Fruit fly (Drosophila melanogaster) whole organism, embryonic: ENCODE measurements around the gene Arl8.

Experiments
- C15 ChIP-seq: fragments of 200-800 bp; sonication (Bioruptor generic); IDR thresholded peaks from 3 replicates; pipeline ENCODE4 v1.3.6; 2022; ENCODE audit warnings: missing biosample characterization, missing genetic modification characterization
- CG10267 ChIP-seq: fragments of 200-800 bp; sonication (Bioruptor generic); optimal IDR thresholded peaks from 2 replicates; lab custom pipeline; 2018; ENCODE audit warnings: missing biosample characterization, mild to moderate bottlenecking, missing genetic modification characterization, moderate library complexity
- CG11085 ChIP-seq: fragments of 200-800 bp; sonication (Bioruptor generic); IDR thresholded peaks from 2 replicates; pipeline ENCODE4 v1.3.6; 2022; ENCODE audit warnings: missing biosample characterization, missing genetic modification characterization
- CG12071 ChIP-seq: fragments of 200-800 bp; sonication (Bioruptor generic); optimal IDR thresholded peaks from 3 replicates; lab custom pipeline; 2018; ENCODE audit warnings: missing biosample characterization, mild to moderate bottlenecking, missing genetic modification characterization
- CG12659 ChIP-seq: fragments of 200-800 bp; sonication (Bioruptor generic); optimal IDR thresholded peaks from 3 replicates; lab custom pipeline; 2017; ENCODE audit warnings: mild to moderate bottlenecking, missing biosample characterization, missing genetic modification reagents, missing genetic modification characterization
- CG13287 ChIP-seq: fragments of 200-800 bp; sonication (Bioruptor generic); IDR thresholded peaks from 2 replicates; pipeline ENCODE4 v1.3.6; 2022; ENCODE audit warnings: missing biosample characterization, missing genetic modification characterization; ENCODE audit not compliant: partially characterized antibody
- CG14710 ChIP-seq: fragments of 200-800 bp; sonication (Bioruptor generic); optimal IDR thresholded peaks from 3 replicates; lab custom pipeline; 2019; ENCODE audit warnings: missing biosample characterization, mild to moderate bottlenecking, missing genetic modification characterization, moderate library complexity
- CG17385 ChIP-seq: fragments of 200-800 bp; sonication (Bioruptor generic); optimal IDR thresholded peaks from 3 replicates; lab custom pipeline; 2018; ENCODE audit warnings: missing biosample characterization, mild to moderate bottlenecking, missing genetic modification characterization
- CG31441 ChIP-seq: fragments of 200-800 bp; sonication (Bioruptor generic); IDR thresholded peaks from 2 replicates; pipeline ENCODE4 v1.3.6; 2022; ENCODE audit warnings: missing biosample characterization, missing genetic modification characterization
- CG33557 ChIP-seq: fragments of 200-800 bp; sonication (Bioruptor generic); optimal IDR thresholded peaks from 2 replicates; lab custom pipeline; 2019; ENCODE audit warnings: missing biosample characterization, mild to moderate bottlenecking, missing genetic modification characterization, moderate library complexity
- CG34376 ChIP-seq: fragments of 200-800 bp; sonication (Bioruptor generic); optimal IDR thresholded peaks from 2 replicates; lab custom pipeline; 2018; ENCODE audit warnings: missing biosample characterization, mild to moderate bottlenecking, missing genetic modification characterization
- CG3847 ChIP-seq: fragments of 200-800 bp; sonication (Bioruptor generic); IDR thresholded peaks from 2 replicates; pipeline ENCODE4 v1.3.6; 2022; ENCODE audit warnings: missing biosample characterization, missing genetic modification characterization
- CG4282 ChIP-seq: fragments of 200-800 bp; sonication (Bioruptor generic); optimal IDR thresholded peaks from 2 replicates; lab custom pipeline; 2016; ENCODE audit warnings: missing biosample characterization, missing genetic modification characterization
- CG43689 ChIP-seq: fragments of 200-800 bp; sonication (Bioruptor generic); IDR thresholded peaks from 2 replicates; pipeline ENCODE4 v1.3.6; 2022; ENCODE audit warnings: missing biosample characterization, missing genetic modification characterization
- CG4424 ChIP-seq: fragments of 200-800 bp; sonication (Bioruptor generic); optimal IDR thresholded peaks from 3 replicates; lab custom pipeline; 2016; ENCODE audit warnings: missing biosample characterization, missing genetic modification characterization
- CG4730 ChIP-seq: fragments of 200-800 bp; sonication (Bioruptor generic); IDR thresholded peaks from 2 replicates; pipeline ENCODE4 v1.3.6; 2022; ENCODE audit warnings: missing biosample characterization, missing genetic modification characterization
- CG8290 ChIP-seq, 3 experiments: fragments of 200-800 bp; sonication (Bioruptor generic); optimal IDR thresholded peaks; 2 replicates each; lab custom pipeline; 2016 to 2019; ENCODE audit warnings: missing biosample characterization in 3 of 3, missing genetic modification characterization in 3 of 3, mild to moderate bottlenecking in 2 of 3, moderate library complexity in 1 of 3
- CG8765 ChIP-seq: fragments of 200-800 bp; sonication (Bioruptor generic); IDR thresholded peaks from 2 replicates; pipeline ENCODE4 v1.3.6; 2022; ENCODE audit warnings: missing biosample characterization, missing genetic modification characterization
- CG9609 ChIP-seq: fragments of 200-800 bp; sonication (Bioruptor generic); optimal IDR thresholded peaks from 3 replicates; lab custom pipeline; 2016; ENCODE audit warnings: missing biosample characterization, missing genetic modification characterization
- Dbx ChIP-seq: fragments of 200-800 bp; sonication (Bioruptor generic); IDR thresholded peaks from 3 replicates; pipeline ENCODE4 v1.3.6; 2022; ENCODE audit warnings: missing biosample characterization, missing genetic modification characterization
- E2f1 ChIP-seq: fragments of 200-800 bp; sonication (Bioruptor generic); IDR thresholded peaks from 2 replicates; pipeline ENCODE4 v1.3.6; 2022; ENCODE audit warnings: missing biosample characterization, missing genetic modification characterization
- H2.0 ChIP-seq: fragments of 200-800 bp; sonication (Bioruptor generic); IDR thresholded peaks from 2 replicates; pipeline ENCODE4 v1.3.6; 2022; ENCODE audit warnings: missing biosample characterization, missing genetic modification characterization
- HHEX ChIP-seq: fragments of 200-800 bp; sonication (Bioruptor generic); optimal IDR thresholded peaks from 3 replicates; lab custom pipeline; 2017; ENCODE audit warnings: missing biosample characterization, mild to moderate bottlenecking, missing genetic modification characterization, missing genetic modification reagents
- Hmx ChIP-seq: fragments of 200-800 bp; sonication (Bioruptor generic); optimal IDR thresholded peaks from 2 replicates; lab custom pipeline; 2016; ENCODE audit warnings: missing biosample characterization, missing genetic modification characterization
- Lim3 ChIP-seq: fragments of 200-800 bp; sonication (Bioruptor generic); IDR thresholded peaks from 2 replicates; pipeline ENCODE4 v1.3.6; 2022; ENCODE audit warnings: missing biosample characterization, missing genetic modification characterization
- Nf-YC ChIP-seq: fragments of 200-800 bp; optimal IDR thresholded peaks from 3 replicates; lab custom pipeline; 2019; ENCODE audit warnings: missing biosample characterization, mild to moderate bottlenecking, missing genetic modification characterization, moderate library complexity
- Oli ChIP-seq: fragments of 200-800 bp; sonication (Bioruptor generic); optimal IDR thresholded peaks from 2 replicates; lab custom pipeline; 2018; ENCODE audit warnings: missing biosample characterization, mild to moderate bottlenecking, missing genetic modification characterization, moderate library complexity
- Sox102F ChIP-seq: fragments of 200-800 bp; sonication (Bioruptor generic); optimal IDR thresholded peaks from 2 replicates; lab custom pipeline; 2018; ENCODE audit warnings: missing biosample characterization, mild to moderate bottlenecking, missing genetic modification characterization, moderate library complexity
- Sry-δ ChIP-seq: fragments of 200-800 bp; sonication (Bioruptor generic); optimal IDR thresholded peaks from 2 replicates; lab custom pipeline; 2016; ENCODE audit warnings: missing biosample characterization, missing genetic modification characterization
- Ssrp ChIP-seq: fragments of 200-800 bp; sonication (Bioruptor generic); optimal IDR thresholded peaks from 2 replicates; lab custom pipeline; 2018; ENCODE audit warnings: missing biosample characterization, mild to moderate bottlenecking, missing genetic modification characterization, moderate library complexity
- caup ChIP-seq: fragments of 200-800 bp; sonication (Bioruptor generic); optimal IDR thresholded peaks from 3 replicates; lab custom pipeline; 2017; ENCODE audit warnings: missing biosample characterization, mild to moderate bottlenecking, missing genetic modification characterization, moderate library complexity; ENCODE audit not compliant: severe bottlenecking
- corto ChIP-seq: fragments of 200-800 bp; sonication (Bioruptor generic); optimal IDR thresholded peaks from 2 replicates; lab custom pipeline; 2016; ENCODE audit warnings: missing biosample characterization, mild to moderate bottlenecking, missing genetic modification characterization, moderate library complexity
- dysf ChIP-seq: fragments of 200-800 bp; sonication (Bioruptor generic); IDR thresholded peaks from 3 replicates; pipeline ENCODE4 v1.3.6; 2022; ENCODE audit warnings: missing biosample characterization, missing genetic modification characterization
- exex ChIP-seq: fragments of 200-800 bp; sonication (Bioruptor generic); optimal IDR thresholded peaks from 4 replicates; lab custom pipeline; 2018; ENCODE audit warnings: missing biosample characterization, mild to moderate bottlenecking, missing genetic modification characterization, moderate library complexity
- fd96Cb ChIP-seq: fragments of 200-800 bp; sonication (Bioruptor generic); optimal IDR thresholded peaks from 2 replicates; lab custom pipeline; 2018; ENCODE audit warnings: missing biosample characterization, mild to moderate bottlenecking, missing genetic modification characterization, moderate library complexity
- hb ChIP-seq: fragments of 200-800 bp; sonication (Bioruptor generic); IDR thresholded peaks from 3 replicates; pipeline ENCODE4 v1.3.6; 2022; ENCODE audit warnings: missing biosample characterization, missing genetic modification characterization; ENCODE audit not compliant: partially characterized antibody
- jigr1 ChIP-seq: fragments of 200-800 bp; sonication (Bioruptor generic); IDR thresholded peaks from 3 replicates; pipeline ENCODE4 v1.3.6; 2022; ENCODE audit warnings: missing biosample characterization, missing genetic modification characterization
- lola ChIP-seq, 3 experiments: fragments of >200 bp in 2 of 3; fragments of 200-800 bp in 1 of 3; sonication (Bioruptor generic) in 1 of 3; optimal IDR thresholded peaks; 2 replicates each; lab custom pipeline; 2017 to 2019; ENCODE audit warnings: missing biosample characterization in 3 of 3, missing genetic modification characterization in 3 of 3, mild to moderate bottlenecking in 1 of 3, moderate library complexity in 1 of 3
- nerfin-1 ChIP-seq: fragments of 200-800 bp; sonication (Bioruptor generic); optimal IDR thresholded peaks from 3 replicates; lab custom pipeline; 2019; ENCODE audit warnings: missing biosample characterization, mild to moderate bottlenecking, missing genetic modification characterization, moderate library complexity
- pzg ChIP-seq: fragments of 200-800 bp; sonication (Bioruptor generic); optimal IDR thresholded peaks from 3 replicates; lab custom pipeline; 2018; ENCODE audit warnings: missing biosample characterization, mild to moderate bottlenecking, missing genetic modification characterization, moderate library complexity
- so ChIP-seq: fragments of 200-800 bp; sonication (Bioruptor generic); IDR thresholded peaks from 3 replicates; pipeline ENCODE4 v1.3.6; 2022; ENCODE audit warnings: missing biosample characterization, missing genetic modification characterization
- tx ChIP-seq: fragments of 200-800 bp; sonication (Bioruptor generic); optimal IDR thresholded peaks from 2 replicates; lab custom pipeline; 2016; ENCODE audit warnings: missing biosample characterization, missing genetic modification characterization
- vvl ChIP-seq: fragments of 200-800 bp; sonication (Bioruptor generic); IDR thresholded peaks from 2 replicates; pipeline ENCODE4 v1.3.6; 2022; ENCODE audit warnings: missing biosample characterization, missing genetic modification characterization
- wdn ChIP-seq: fragments of 200-800 bp; sonication (Bioruptor generic); IDR thresholded peaks from 2 replicates; pipeline ENCODE4 v1.3.6; 2022; ENCODE audit warnings: missing biosample characterization, missing genetic modification characterization
- z ChIP-seq: fragments of 200-800 bp; sonication (Bioruptor generic); IDR thresholded peaks from 3 replicates; pipeline ENCODE4 v1.3.6; 2022; ENCODE audit warnings: missing biosample characterization, missing genetic modification characterization
- zen ChIP-seq: fragments of 200-800 bp; sonication (Bioruptor generic); optimal IDR thresholded peaks from 3 replicates; lab custom pipeline; 2018; ENCODE audit warnings: missing biosample characterization, mild to moderate bottlenecking, missing genetic modification characterization, moderate library complexity
- zfh1 ChIP-seq: fragments of 200-800 bp; sonication (Bioruptor generic); IDR thresholded peaks from 3 replicates; pipeline ENCODE4 v1.3.6; 2022; ENCODE audit warnings: missing biosample characterization, missing genetic modification characterization

Gene Arl8

DNA sequence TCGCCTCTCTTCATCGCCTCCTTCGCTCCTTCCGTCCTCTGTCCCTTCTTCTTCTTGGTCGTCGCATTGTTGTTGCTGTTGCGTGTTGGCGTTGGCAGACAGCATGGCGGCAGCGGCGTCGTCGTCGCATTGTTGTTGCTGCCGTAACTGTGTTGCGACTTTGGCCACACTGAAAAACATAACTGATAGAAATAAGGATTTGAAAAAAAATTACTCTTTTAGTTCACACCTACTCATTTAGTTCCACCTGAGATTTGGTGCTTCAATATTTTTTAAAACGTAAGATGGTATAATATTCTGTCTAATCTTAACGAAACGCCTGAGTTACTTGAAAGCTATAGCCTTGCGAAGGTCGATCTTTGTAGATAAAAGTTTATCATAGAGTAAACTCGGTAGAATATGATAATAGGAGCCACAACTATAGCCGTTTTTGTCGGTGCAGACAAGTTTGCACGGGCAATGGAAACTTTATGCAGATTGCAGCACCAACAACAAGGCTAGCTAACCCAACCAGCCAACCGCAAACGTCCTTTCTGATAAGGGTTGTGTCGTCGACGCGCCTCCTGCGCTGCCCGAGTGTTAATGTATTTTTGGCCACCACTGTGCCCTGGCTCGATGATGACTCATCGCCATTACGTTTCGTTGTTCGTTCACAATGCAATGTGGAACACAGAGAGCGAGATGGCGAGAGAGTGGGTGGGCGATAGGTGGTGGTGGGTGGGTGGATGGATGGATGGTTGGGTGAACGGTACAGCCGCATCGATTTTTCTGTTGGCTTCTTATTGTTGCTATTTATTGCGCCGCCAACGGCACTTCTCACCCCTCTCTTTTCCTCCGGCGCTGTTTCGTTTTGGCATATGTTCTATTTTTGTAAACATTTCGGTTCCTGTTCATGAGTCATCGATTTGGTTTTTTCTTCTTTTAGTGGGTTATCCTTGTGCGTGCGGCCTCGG is 13.2 kb upstream of the Arl8 start (continued):
- peak; percentile 4 for TF ChIP-seq exex (tag; lab: Kevin White, UChicago)
- TF ChIP-seq CG13287 (GFP tag; lab: Robert Waterston, UW) = no peak
- TF ChIP-seq CG9609 (GFP tag; lab: Kevin White, UChicago) = peak; percentile 79
- peak; percentile 34 for TF ChIP-seq CG8290 (GFP tag; optimal IDR thresholded peaks at IDR 0.05; lab: Kevin White, UChicago)
- peak; percentile 3 to 30 for TF ChIP-seq CG8290 (tag; optimal IDR thresholded peaks at IDR 0.05; lab: Kevin White, UChicago)
- peak; percentile 62 for TF ChIP-seq CG12071 (GFP tag; lab: Kevin White, UChicago)
- TF ChIP-seq H2.0 (GFP tag; lab: Robert Waterston, UW) = peak; percentile 50; the same call in 1 of the 2 replicates
- TF ChIP-seq so (GFP tag; lab: Robert Waterston, UW) = peak; percentile 73
- TF ChIP-seq CG8765 (GFP tag; lab: Robert Waterston, UW) = no peak
- TF ChIP-seq Lim3 (GFP tag; lab: Robert Waterston, UW) = no peak
- peak; percentile 40 for TF ChIP-seq CG33557 (GFP tag; lab: Kevin White, UChicago)
- TF ChIP-seq wdn (GFP tag; lab: Robert Waterston, UW) = peak; percentile 58; the same call in 1 of the 2 replicates
- peak; percentile 86 for TF ChIP-seq Oli
- peak; percentile 32; the same call in 1 of the 2 replicates for TF ChIP-seq E2f1 (GFP tag; lab: Robert Waterston, UW)
- no peak; the same call in 2 of the 3 replicates for TF ChIP-seq zfh1
- no peak for TF ChIP-seq pzg (GFP tag; lab: Kevin White, UChicago)
- TF ChIP-seq fd96Cb = peak; percentile 83
- TF ChIP-seq CG43689 (GFP tag; lab: Robert Waterston, UW) = no peak
- peak; percentile 40 for TF ChIP-seq CG4282 (GFP tag; lab: Kevin White, UChicago)
- peak; percentile 74 for TF ChIP-seq tx (GFP tag; lab: Kevin White, UChicago)
- no peak for TF ChIP-seq zen
- TF ChIP-seq CG31441 (GFP tag; lab: Robert Waterston, UW) = peak; percentile 78
- TF ChIP-seq Sox102F (GFP tag; lab: Kevin White, UChicago) = peak; percentile 83
- peak; percentile 85 for TF ChIP-seq CG4424
- peak; percentile 78 for TF ChIP-seq CG17385 (GFP tag; lab: Kevin White, UChicago)
- peak; percentile 66 for TF ChIP-seq CG14710 (tag; lab: Kevin White, UChicago)
- TF ChIP-seq dysf (GFP tag; lab: Robert Waterston, UW) = peak; percentile 83
- peak; percentile 53 for TF ChIP-seq CG3847
- no peak for TF ChIP-seq jigr1 (GFP tag; lab: Robert Waterston, UW)
- peak; percentile 21 for TF ChIP-seq nerfin-1 (tag; lab: Kevin White, UChicago)
- TF ChIP-seq CG4730 = peak; percentile 39; the same call in 1 of the 2 replicates
- TF ChIP-seq CG10267 (tag; lab: Kevin White, UChicago) = peak; percentile 73
- TF ChIP-seq HHEX (GFP tag; lab: Kevin White, UChicago) = peak; percentile 81
- TF ChIP-seq hb = no peak
- peak; percentile 73 for TF ChIP-seq caup (GFP tag; lab: Kevin White, UChicago)
- TF ChIP-seq CG34376 (GFP tag; lab: Kevin White, UChicago) = peak; percentile 57
- TF ChIP-seq CG12659 (GFP tag; lab: Kevin White, UChicago) = peak; percentile 81
- peak in 1 of 3 experiments; percentile 82 for TF ChIP-seq lola (GFP tag; optimal IDR thresholded peaks at IDR 0.05; lab: Kevin White, UChicago)
- peak; percentile 40; the same call in 1 of the 2 replicates for TF ChIP-seq CG11085
- TF ChIP-seq corto (GFP tag; lab: Kevin White, UChicago) = peak; percentile 38
- peak; percentile 82 for TF ChIP-seq Ssrp (tag; lab: Kevin White, UChicago)
- TF ChIP-seq Sry-δ (GFP tag; lab: Kevin White, UChicago) = peak; percentile 35
- peak; percentile 78 for TF ChIP-seq Nf-YC
- TF ChIP-seq z (GFP tag; lab: Robert Waterston, UW) = peak; percentile 66; the same call in 1 of the 3 replicates
- no peak for TF ChIP-seq C15 (GFP tag; lab: Robert Waterston, UW)
- TF ChIP-seq Dbx (GFP tag; lab: Robert Waterston, UW) = peak; percentile 60; the same call in 1 of the 3 replicates
- peak; percentile 69 for TF ChIP-seq vvl
- peak; percentile 71 for TF ChIP-seq Hmx (GFP tag; lab: Kevin White, UChicago)
